Fruit fly (Drosophila melanogaster) whole organism: ENCODE measurements around the gene CG9920.

Experiments
- CG8478 ChIP-seq: fragments of >200 bp; optimal IDR thresholded peaks from 2 replicates; lab custom pipeline; 2018; ENCODE audit warnings: inconsistent platforms
- Dll ChIP-seq: fragments of >200 bp; optimal IDR thresholded peaks from 2 replicates; lab custom pipeline; 2017
- EcR ChIP-seq, 2 experiments: fragments of >200 bp; optimal IDR thresholded peaks; 2 replicates each; lab custom pipeline; 2017; ENCODE audit warnings: missing biosample characterization in 2 of 2, missing genetic modification characterization in 2 of 2, missing genetic modification reagents in 2 of 2
- pan ChIP-seq: fragments of >200 bp; optimal IDR thresholded peaks from 2 replicates; lab custom pipeline; 2017
- psq ChIP-seq: fragments of >200 bp; optimal IDR thresholded peaks from 2 replicates; lab custom pipeline; 2017
- usp ChIP-seq: fragments of >200 bp; optimal IDR thresholded peaks from 2 replicates; lab custom pipeline; 2017; ENCODE audit warnings: missing biosample characterization, missing genetic modification characterization, mixed read lengths

CG9920 gene

dm6 chr3R:14097980-14098379, at the start of gene CG9920:
CG9920 (minus strand) TSS chr3R:14098080.
- TF ChIP-seq CG8478 (lab: Kevin White, UChicago) = no peak
- TF ChIP-seq usp (GFP tag; lab: Kevin White, UChicago) = no peak
- no peak for TF ChIP-seq psq (lab: Kevin White, UChicago)
- no peak for TF ChIP-seq pan
- TF ChIP-seq EcR (GFP tag; optimal IDR thresholded peaks at IDR 0.05; lab: Kevin White, UChicago) = no peak
- TF ChIP-seq Dll (lab: Kevin White, UChicago) = no peak

dm6 chr3R:14140912-14141311, 43.0 kb upstream of the CG9920 start:
- TF ChIP-seq CG8478 (lab: Kevin White, UChicago) (no peak), pan (no peak), usp (GFP tag; lab: Kevin White, UChicago) (no peak), psq (lab: Kevin White, UChicago) (no peak), EcR (GFP tag; optimal IDR thresholded peaks at IDR 0.05; lab: Kevin White, UChicago) (no peak), Dll (lab: Kevin White, UChicago) (no peak)

- TF ChIP-seq Dll (lab: Kevin White, UChicago) = no peak
- TF ChIP-seq usp (GFP tag; lab: Kevin White, UChicago) = no peak
- TF ChIP-seq psq (lab: Kevin White, UChicago) = no peak
- no peak for TF ChIP-seq EcR (GFP tag; optimal IDR thresholded peaks at IDR 0.05; lab: Kevin White, UChicago)
- no peak for TF ChIP-seq pan
- TF ChIP-seq CG8478 (lab: Kevin White, UChicago) = no peak
Measured at dm6 chr3R:14131972-14132371, 34.1 kb upstream of the CG9920 start, which contains the start of gene CG14356. CG14356 (minus strand) TSS chr3R:14132072.

- TF ChIP-seq Dll (lab: Kevin White, UChicago) (no peak), CG8478 (lab: Kevin White, UChicago) (no peak), EcR (GFP tag; optimal IDR thresholded peaks at IDR 0.05; lab: Kevin White, UChicago) (no peak)
Measured at dm6 chr3R:14125479-14126121, 27.7 kb upstream of the CG9920 start, which contains the start of the genes 140up and Polr2B. 140up (minus strand) TSS chr3R:14125548. Polr2B (plus strand) TSS chr3R:14125791.

dm6 chr3R:14122347-14122812, 24.5 kb upstream of the CG9920 start, which contains the start of the genes Abi and twf:
Abi (minus strand) TSS chr3R:14122420.
twf (plus strand) TSS chr3R:14122654.
- TF ChIP-seq usp (GFP tag; lab: Kevin White, UChicago) (no peak), psq (lab: Kevin White, UChicago) (no peak), pan (no peak), EcR (GFP tag; optimal IDR thresholded peaks at IDR 0.05; lab: Kevin White, UChicago) (no peak), CG8478 (lab: Kevin White, UChicago) (no peak), Dll (lab: Kevin White, UChicago) (no peak)

- TF ChIP-seq usp (GFP tag; lab: Kevin White, UChicago) (no peak), EcR (GFP tag; optimal IDR thresholded peaks at IDR 0.05; lab: Kevin White, UChicago) (no peak), psq (lab: Kevin White, UChicago) (no peak), pan (no peak), Dll (lab: Kevin White, UChicago) (no peak), CG8478 (lab: Kevin White, UChicago) (no peak)
Measured at dm6 chr3R:14118350-14118749, 20.5 kb upstream of the CG9920 start, which contains the start of gene Kif19A. Kif19A (minus strand) TSS chr3R:14118450.

dm6 chr3R:14116088-14116487, 18.2 kb upstream of the CG9920 start:
- TF ChIP-seq CG8478 (lab: Kevin White, UChicago) (no peak), Dll (lab: Kevin White, UChicago) (no peak)

dm6 chr3R:14112066-14112465, 14.2 kb upstream of the CG9920 start, which contains the start of gene CG14357:
CG14357 (minus strand) TSS chr3R:14112166.
- no peak for TF ChIP-seq usp (GFP tag; lab: Kevin White, UChicago)
- no peak for TF ChIP-seq CG8478 (lab: Kevin White, UChicago)
- TF ChIP-seq pan = no peak
- TF ChIP-seq Dll (lab: Kevin White, UChicago) = no peak
- no peak for TF ChIP-seq psq (lab: Kevin White, UChicago)

- TF ChIP-seq pan (no peak), CG8478 (lab: Kevin White, UChicago) (no peak)
Measured at dm6 chr3R:14109145-14109544, 11.3 kb upstream of the CG9920 start, which contains the start of gene Or88a. Or88a (plus strand) TSS chr3R:14109445.

dm6 chr3R:14108158-14108921, 10.5 kb upstream of the CG9920 start, which contains the start of gene CG12402:
CG12402 (minus strand) TSS chr3R:14108321.
- TF ChIP-seq Dll (lab: Kevin White, UChicago) (peak; percentile 62), CG8478 (lab: Kevin White, UChicago) (no peak), psq (lab: Kevin White, UChicago) (no peak)

dm6 chr3R:14107597-14107996, 9.7 kb upstream of the CG9920 start:
- no peak for TF ChIP-seq usp (GFP tag; lab: Kevin White, UChicago)
- no peak for TF ChIP-seq CG8478 (lab: Kevin White, UChicago)
- no peak for TF ChIP-seq EcR (GFP tag; optimal IDR thresholded peaks at IDR 0.05; lab: Kevin White, UChicago)
- TF ChIP-seq psq (lab: Kevin White, UChicago) = no peak
- TF ChIP-seq Dll (lab: Kevin White, UChicago) = no peak
- TF ChIP-seq pan = no peak

dm6 chr3R:14103022-14103421, 5.1 kb upstream of the CG9920 start, which contains the start of gene PK1-R:
PK1-R (minus strand) TSS chr3R:14103122.
- TF ChIP-seq Dll (lab: Kevin White, UChicago) (no peak), psq (lab: Kevin White, UChicago) (no peak), usp (GFP tag; lab: Kevin White, UChicago) (no peak), EcR (GFP tag; optimal IDR thresholded peaks at IDR 0.05; lab: Kevin White, UChicago) (no peak), CG8478 (lab: Kevin White, UChicago) (no peak), pan (no peak)
